Worm (Caenorhabditis elegans): ENCODE results near the gene epg-7.
A peak's percentile ranks its signal among the peaks of the same experiment; 100 is the strongest.
"Not testable (repeated sequence)": the region's sequence is repeated elsewhere in the genome, so short reads cannot be mapped to it uniquely, and the experiment has no call there.

The epg-7 gene

DNA sequence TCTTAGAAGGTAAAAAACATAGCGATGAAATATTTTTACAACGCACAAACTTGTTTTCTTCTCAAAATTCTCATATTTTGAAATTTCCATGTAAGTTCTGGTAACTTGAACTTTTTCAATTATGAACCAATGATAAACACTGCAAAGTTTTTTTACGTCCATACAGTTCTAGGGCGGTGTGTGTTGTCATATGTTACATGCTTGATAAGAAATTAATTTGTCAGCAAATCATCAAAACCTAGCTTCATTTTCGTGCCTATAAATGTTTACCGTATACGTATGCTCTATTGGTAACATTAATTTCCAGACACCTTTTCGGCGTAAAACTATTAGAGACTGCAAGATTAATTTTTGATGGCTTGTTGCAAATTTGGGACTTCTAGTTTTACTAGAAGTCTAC lies 8.7 kb downstream of the epg-7 start:
- TF ChIP-seq nhr-28 (tag; optimal IDR thresholded peaks at IDR 0.05) (no peak), sptf-1 (tag; optimal IDR thresholded peaks at IDR 0.05) (no peak), blmp-1 (tag; optimal IDR thresholded peaks at IDR 0.05) (no peak), mep-1 (tag; optimal IDR thresholded peaks at IDR 0.05) (no peak), lin-32 (GFP tag; optimal IDR thresholded peaks at IDR 0.05) (no peak), snpc-4 (tag; optimal IDR thresholded peaks at IDR 0.05) (no peak)

DNA sequence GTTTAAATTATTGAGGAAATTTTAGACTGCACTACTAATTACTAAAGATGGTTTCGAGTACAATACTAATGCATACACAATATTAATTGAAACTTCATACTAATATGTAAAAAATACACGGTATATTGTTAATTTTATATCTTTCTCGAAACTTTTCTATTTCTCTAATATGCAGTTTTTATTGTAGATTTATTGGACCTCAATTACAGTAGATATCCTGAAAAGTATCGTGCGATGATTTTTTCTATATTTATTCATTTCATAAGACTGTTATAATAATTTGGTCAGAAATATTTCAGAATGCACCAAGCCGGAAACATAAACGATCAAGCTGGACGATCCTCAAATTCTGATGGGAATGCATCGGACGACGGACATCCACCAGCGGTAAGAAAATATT lies 9.2 kb downstream of the epg-7 start, which contains the start of gene C07D8.5:
Gene C07D8.5, plus strand, starts transcription at position 301 of the 400 bp plus-strand sequence.
- TF ChIP-seq ceh-39 (tag; optimal IDR thresholded peaks at IDR 0.05) (no peak), mls-2 (tag; optimal IDR thresholded peaks at IDR 0.05) (no peak), ztf-11 (tag; optimal IDR thresholded peaks at IDR 0.05) (no peak), M03D4.4 (tag; optimal IDR thresholded peaks at IDR 0.05) (no peak), tbx-8 (GFP tag; optimal IDR thresholded peaks at IDR 0.05) (no peak), lin-32 (GFP tag; optimal IDR thresholded peaks at IDR 0.05) (no peak), nhr-12 (tag; optimal IDR thresholded peaks at IDR 0.05) (no peak), nhr-237 (tag; optimal IDR thresholded peaks at IDR 0.05) (no peak), cnd-1 (tag; optimal IDR thresholded peaks at IDR 0.05) (no peak), unc-120 (tag; optimal IDR thresholded peaks at IDR 0.05; ENCODE audit: poor library complexity, severe bottlenecking) (no peak), hlh-1 (tag; optimal IDR thresholded peaks at IDR 0.05) (no peak), mab-5 (tag; optimal IDR thresholded peaks at IDR 0.05) (no peak), ceh-43 (GFP tag; optimal IDR thresholded peaks at IDR 0.05) (no peak), snpc-4 (tag; optimal IDR thresholded peaks at IDR 0.05) (no peak), lsy-2 (tag; optimal IDR thresholded peaks at IDR 0.05) (no peak)

DNA sequence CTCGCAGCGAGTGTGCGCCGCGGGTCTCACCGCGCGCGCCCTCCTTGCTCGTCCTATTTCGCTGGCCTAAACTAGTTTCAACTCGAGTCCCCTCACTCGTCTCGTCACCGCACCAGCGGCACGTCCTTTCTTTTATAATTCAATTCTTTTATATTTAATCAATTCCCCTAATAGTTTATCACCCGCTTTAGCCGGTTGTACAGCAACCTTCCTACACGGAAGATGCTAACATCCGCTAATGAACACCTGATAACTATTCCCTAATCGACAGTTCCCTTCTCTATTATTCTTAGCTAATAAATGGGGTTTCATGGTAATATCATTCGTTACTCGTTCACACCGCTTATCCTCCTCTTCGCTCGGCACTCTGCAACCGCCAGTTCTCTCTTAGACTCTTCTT lies 30.8 kb downstream of the epg-7 start, which contains the start of gene C56G3.2:
Gene C56G3.2, plus strand, starts transcription at position 301 of the 400 bp plus-strand sequence.
- TF ChIP-seq nhr-28, nhr-237, M03D4.4 (tag; optimal IDR thresholded peaks at IDR 0.05): not testable (repeated sequence)

DNA sequence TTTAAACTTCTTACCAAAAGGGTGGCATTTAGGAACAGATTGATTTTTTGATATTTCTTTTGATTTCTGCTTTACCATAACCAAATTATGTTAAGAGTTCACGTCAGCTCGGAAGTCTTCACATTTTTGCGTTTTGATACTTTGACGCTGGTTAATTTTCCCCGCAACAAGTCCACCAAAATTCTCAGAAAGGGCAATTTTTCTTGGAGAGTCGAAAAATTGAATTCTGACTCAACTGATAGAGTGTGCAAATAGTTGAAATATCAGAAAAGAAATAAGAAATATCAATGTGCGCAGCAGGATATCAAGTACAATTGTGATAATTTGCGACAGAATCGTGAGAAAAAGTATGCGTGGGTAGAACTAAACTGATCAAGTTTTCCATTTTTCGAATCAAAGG lies 35.3 kb downstream of the epg-7 start:
- no peak for TF ChIP-seq sem-2 (GFP tag; optimal IDR thresholded peaks at IDR 0.05)
- TF ChIP-seq flh-1 (GFP tag; optimal IDR thresholded peaks at IDR 0.05) = no peak
- no peak for TF ChIP-seq ces-1 (GFP tag; optimal IDR thresholded peaks at IDR 0.05)
- TF ChIP-seq sptf-1 (tag; optimal IDR thresholded peaks at IDR 0.05) = no peak
- TF ChIP-seq zip-8 (tag; optimal IDR thresholded peaks at IDR 0.05) = no peak

DNA sequence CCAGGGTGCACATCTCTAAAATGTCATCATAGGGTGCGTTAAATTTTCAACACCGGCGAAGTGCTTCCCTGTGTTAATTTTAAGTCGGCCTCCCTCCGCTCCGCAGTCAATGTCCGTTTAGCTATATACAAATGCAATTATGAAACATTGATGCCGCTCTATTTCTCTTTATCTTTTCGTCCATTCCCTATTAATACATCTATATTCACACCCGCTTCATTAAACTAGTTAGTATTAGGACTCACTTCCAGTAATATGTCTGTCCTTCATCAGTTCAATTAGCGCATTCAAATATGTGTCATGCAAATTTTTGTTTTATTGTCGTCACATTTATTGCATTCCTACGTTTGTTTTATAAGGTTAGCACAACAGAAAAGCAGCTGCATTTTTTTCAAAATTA lies 37.4 kb downstream of the epg-7 start:
- TF ChIP-seq ces-1 (GFP tag; optimal IDR thresholded peaks at IDR 0.05) = peak; percentile 63
- no peak for TF ChIP-seq nhr-76 (tag; optimal IDR thresholded peaks at IDR 0.05)

DNA sequence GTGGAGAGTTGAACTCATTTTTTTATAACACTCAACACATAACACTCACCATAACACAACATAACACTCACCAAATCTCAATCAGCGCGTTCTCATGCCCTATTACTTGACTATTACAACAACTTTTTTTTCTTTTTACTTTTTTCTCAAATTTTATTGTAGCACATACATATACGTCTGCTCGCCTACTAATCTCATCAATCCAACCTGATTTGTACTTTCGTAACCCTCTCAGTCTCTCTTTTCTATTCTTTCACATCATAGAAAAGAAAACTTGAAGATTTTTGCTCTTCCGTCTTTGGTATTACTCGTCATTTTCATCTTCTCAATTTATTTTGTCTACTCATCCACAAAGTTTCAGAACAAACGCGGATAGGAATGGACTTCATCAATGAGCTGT lies 42.4 kb downstream of the epg-7 start, which contains the start of gene npr-8:
Gene npr-8, plus strand, starts transcription at position 362 of the 400 bp plus-strand sequence.
- no peak for TF ChIP-seq lin-32 (GFP tag; optimal IDR thresholded peaks at IDR 0.05)
- TF ChIP-seq mab-5 (tag; optimal IDR thresholded peaks at IDR 0.05) = no peak
- peak; percentile 48 for TF ChIP-seq ces-1 (GFP tag; optimal IDR thresholded peaks at IDR 0.05)
- TF ChIP-seq cnd-1 (tag; optimal IDR thresholded peaks at IDR 0.05) = no peak

DNA sequence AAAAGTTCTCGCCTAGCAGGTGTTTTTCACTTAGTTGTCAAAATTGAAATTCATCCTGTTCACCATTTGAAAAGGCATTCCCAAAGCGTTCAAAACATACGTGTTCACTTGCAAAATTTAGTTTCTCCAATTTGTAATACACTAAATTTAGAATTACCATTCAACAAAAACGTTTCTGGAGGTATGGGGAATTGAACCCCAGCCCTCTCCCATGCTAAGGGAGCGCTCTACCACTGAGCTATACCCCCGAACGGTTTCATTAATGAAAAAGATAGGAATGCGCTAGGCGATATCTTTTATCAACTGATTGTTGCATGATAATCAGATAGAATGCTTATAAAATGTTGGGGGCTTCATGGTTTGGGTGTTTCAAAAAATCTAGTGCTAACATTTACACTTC lies 44.1 kb downstream of the epg-7 start:
- TF ChIP-seq flh-1 (GFP tag; optimal IDR thresholded peaks at IDR 0.05) (no peak), ceh-83 (GFP tag; optimal IDR thresholded peaks at IDR 0.05) (no peak), ces-1 (GFP tag; optimal IDR thresholded peaks at IDR 0.05) (no peak), lsy-2 (tag; optimal IDR thresholded peaks at IDR 0.05) (no peak), lin-32 (GFP tag; optimal IDR thresholded peaks at IDR 0.05) (no peak), unc-39 (tag; optimal IDR thresholded peaks at IDR 0.05) (no peak), nhr-28 (tag; optimal IDR thresholded peaks at IDR 0.05) (no peak), hlh-1 (tag; optimal IDR thresholded peaks at IDR 0.05) (no peak), zip-8 (tag; optimal IDR thresholded peaks at IDR 0.05) (no peak), tbx-8 (GFP tag; optimal IDR thresholded peaks at IDR 0.05) (no peak), nhr-237 (tag; optimal IDR thresholded peaks at IDR 0.05) (no peak), lin-13 (tag; optimal IDR thresholded peaks at IDR 0.05) (no peak), sem-2 (GFP tag; optimal IDR thresholded peaks at IDR 0.05) (no peak), pha-4 (tag; optimal IDR thresholded peaks at IDR 0.05) (no peak)
